Fruit fly (Drosophila melanogaster): ENCODE measurements around the gene dpr19.
A peak's percentile ranks its signal among the peaks of the same experiment; 100 is the strongest.

The dpr19 gene

dm6 chr2L:10408122-10408576 lies 32.2 kb downstream of the dpr19 start, which contains the start of the genes Ip259 and RpS27A (continued):
- TF ChIP-seq Sry-δ (GFP tag; optimal IDR thresholded peaks at IDR 0.05) (peak; percentile 50), CG8765 (GFP tag; IDR thresholded peaks at IDR 0.05) (0 out of 2 replicates have a peak, but pooled peaks have one; percentile 48), Side (GFP tag; optimal IDR thresholded peaks at IDR 0.05) (peak; percentile 75), CG14965 (GFP tag; optimal IDR thresholded peaks at IDR 0.05; ENCODE audit: borderline replicate concordance) (no peak), kah (GFP tag; optimal IDR thresholded peaks at IDR 0.05) (peak; percentile 59), ara (GFP tag; IDR thresholded peaks at IDR 0.05) (no peak), Sry-β (GFP tag; optimal IDR thresholded peaks at IDR 0.05) (peak; percentile 53), CG31365 (tag; optimal IDR thresholded peaks at IDR 0.05) (peak; percentile 42), NfI (GFP tag; optimal IDR thresholded peaks at IDR 0.05) (peak; percentile 93), br (optimal IDR thresholded peaks at IDR 0.05) (no peak), CG10654 (GFP tag; optimal IDR thresholded peaks at IDR 0.05) (peak; percentile 69), her (GFP tag; optimal IDR thresholded peaks at IDR 0.05) (peak; percentile 65), CG1529 (GFP tag; optimal IDR thresholded peaks at IDR 0.05) (peak; percentile 55), disco-r (GFP tag; optimal IDR thresholded peaks at IDR 0.05) (peak; percentile 43), CG3065 (GFP tag; optimal IDR thresholded peaks at IDR 0.05) (peak; percentile 61), grn (GFP tag; optimal IDR thresholded peaks at IDR 0.05) (no peak), caup (GFP tag; optimal IDR thresholded peaks at IDR 0.05; ENCODE audit: severe bottlenecking) (peak; percentile 93), MTF-1 (GFP tag; optimal IDR thresholded peaks at IDR 0.05; ENCODE audit: borderline replicate concordance) (no peak), aop (GFP tag; IDR thresholded peaks at IDR 0.05) (no peak), CG4404 (GFP tag; IDR thresholded peaks at IDR 0.05) (no peak), h (optimal IDR thresholded peaks at IDR 0.05) (no peak), prd (optimal IDR thresholded peaks at IDR 0.05) (no peak), prd (GFP tag; IDR thresholded peaks at IDR 0.05) (peak; percentile 62; the same call in 2 of the 3 replicates), CG42726 (GFP tag; IDR thresholded peaks at IDR 0.05; ENCODE audit: partially characterized antibody) (peak; percentile 30; the same call in 1 of the 2 replicates), btn (GFP tag; optimal IDR thresholded peaks at IDR 0.05) (peak; percentile 32), sisA (GFP tag; IDR thresholded peaks at IDR 0.05) (no peak; the same call in 1 of the 2 replicates), ATbp (GFP tag; optimal IDR thresholded peaks at IDR 0.05) (no peak), ttk (GFP tag; IDR thresholded peaks at IDR 0.05) (peak; percentile 75), vnd (GFP tag; IDR thresholded peaks at IDR 0.05; ENCODE audit: partially characterized antibody) (no peak), Drgx (GFP tag; IDR thresholded peaks at IDR 0.05) (0 out of 2 replicates have a peak, but pooled peaks have one; percentile 5), CG31388 (GFP tag; optimal IDR thresholded peaks at IDR 0.05) (no peak), Hr51 (GFP tag; optimal IDR thresholded peaks at IDR 0.05) (peak in 1 of 2 experiments; percentile 38), chn (GFP tag; optimal IDR thresholded peaks at IDR 0.05) (peak; percentile 37), Jarid2 (GFP tag; optimal IDR thresholded peaks at IDR 0.05) (no peak), CG14050 (GFP tag; IDR thresholded peaks at IDR 0.05) (peak; percentile 71), wdn (GFP tag; IDR thresholded peaks at IDR 0.05) (peak; percentile 54; the same call in 1 of the 2 replicates), HHEX (GFP tag; optimal IDR thresholded peaks at IDR 0.05) (peak; percentile 82), CG6254 (GFP tag; optimal IDR thresholded peaks at IDR 0.05) (peak; percentile 18), NC2α (GFP tag; optimal IDR thresholded peaks at IDR 0.05) (peak; percentile 47), CTCF (GFP tag; optimal IDR thresholded peaks at IDR 0.05) (no peak), Max (GFP tag; optimal IDR thresholded peaks at IDR 0.05) (peak; percentile 86), CG7271 (tag; optimal IDR thresholded peaks at IDR 0.05) (peak; percentile 82), MESR4 (GFP tag; optimal IDR thresholded peaks at IDR 0.05) (peak; percentile 100), CG12744 (GFP tag; optimal IDR thresholded peaks at IDR 0.05) (peak; percentile 55), CG7372 (GFP tag; IDR thresholded peaks at IDR 0.05) (peak; percentile 63; the same call in 1 of the 2 replicates), CG6654 (GFP tag; optimal IDR thresholded peaks at IDR 0.05) (peak; percentile 22), phol (tag; optimal IDR thresholded peaks at IDR 0.05) (peak; percentile 85), Ssrp (tag; optimal IDR thresholded peaks at IDR 0.05) (peak; percentile 52), schlank (tag; optimal IDR thresholded peaks at IDR 0.05) (peak; percentile 54), CG11247 (GFP tag; IDR thresholded peaks at IDR 0.05) (peak; percentile 68), vvl (GFP tag; IDR thresholded peaks at IDR 0.05) (peak; percentile 87), gsb-n (tag; optimal IDR thresholded peaks at IDR 0.05) (peak; percentile 67)
